Worm (Caenorhabditis elegans) whole organism, early embryonic: ENCODE measurements around the gene tag-151.

Experiments
- B0310.2 ChIP-seq: sonication (generic microtip); optimal IDR thresholded peaks from 2 replicates; lab custom pipeline; 2016; ENCODE audit warnings: mild to moderate bottlenecking, missing genetic modification characterization, missing compliant biosample characterization
- F13C5.2 ChIP-seq: sonication (generic microtip); optimal IDR thresholded peaks from 2 replicates; lab custom pipeline; 2017; ENCODE audit warnings: mild to moderate bottlenecking, missing genetic modification characterization, inconsistent platforms, missing compliant biosample characterization
- aly-1 ChIP-seq: sonication (generic microtip); optimal IDR thresholded peaks from 2 replicates; lab custom pipeline; 2016; ENCODE audit warnings: missing genetic modification characterization, missing compliant biosample characterization
- ama-1 ChIP-seq: fragments of 150-350 bp; optimal IDR thresholded peaks from 2 replicates; lab custom pipeline; 2014
- ceh-13 ChIP-seq: fragments of 200-800 bp; sonication (Bioruptor generic); optimal IDR thresholded peaks from 2 replicates; lab custom pipeline; 2018; ENCODE audit warnings: mild to moderate bottlenecking, missing genetic modification characterization, missing compliant biosample characterization
- ceh-36 ChIP-seq: sonication (generic microtip); optimal IDR thresholded peaks from 2 replicates; lab custom pipeline; 2016; ENCODE audit warnings: missing genetic modification characterization, inconsistent platforms, missing compliant biosample characterization
- ets-7 ChIP-seq: sonication (generic microtip); optimal IDR thresholded peaks from 2 replicates; lab custom pipeline; 2016; ENCODE audit warnings: missing genotype, missing genetic modification characterization, missing compliant biosample characterization
- flt-1 ChIP-seq: fragments of 200-800 bp; sonication (Bioruptor generic); IDR thresholded peaks from 2 replicates; pipeline ENCODE4 v1.3.6; 2022; ENCODE audit warnings: missing genetic modification characterization, missing compliant biosample characterization
- hmbx-1 ChIP-seq: sonication (generic microtip); optimal IDR thresholded peaks from 2 replicates; lab custom pipeline; 2016; ENCODE audit warnings: mild to moderate bottlenecking, missing genetic modification characterization, missing compliant biosample characterization
- hmg-4 ChIP-seq: fragments of 200-800 bp; sonication (Bioruptor generic); optimal IDR thresholded peaks from 2 replicates; lab custom pipeline; 2018; ENCODE audit warnings: mild to moderate bottlenecking, missing genetic modification characterization, missing compliant biosample characterization
- hnd-1 ChIP-seq: sonication (generic microtip); optimal IDR thresholded peaks from 2 replicates; lab custom pipeline; 2016; ENCODE audit warnings: missing genetic modification characterization, missing compliant biosample characterization
- pes-1 ChIP-seq: fragments of 200-800 bp; sonication (Bioruptor generic); IDR thresholded peaks from 2 replicates; pipeline ENCODE4 v1.3.6; 2022; ENCODE audit warnings: missing genetic modification reagents, missing genetic modification characterization, missing compliant biosample characterization
- scrt-1 ChIP-seq: fragments of 200-800 bp; sonication (Bioruptor generic); IDR thresholded peaks from 2 replicates; pipeline ENCODE4 v1.3.6; 2022; ENCODE audit warnings: missing genetic modification characterization, missing compliant biosample characterization
- sea-1 ChIP-seq: fragments of 200-800 bp; sonication (Bioruptor generic); conservative IDR thresholded peaks from 2 replicates; pipeline ENCODE4 v1.3.6; 2022; ENCODE audit warnings: missing genetic modification characterization, missing compliant biosample characterization
- tbx-11 ChIP-seq: fragments of 200-800 bp; sonication (Bioruptor generic); IDR thresholded peaks from 2 replicates; pipeline ENCODE4 v1.3.6; 2022; ENCODE audit warnings: missing genetic modification characterization, missing compliant biosample characterization
- tbx-37 ChIP-seq: fragments of 200-800 bp; sonication (Bioruptor generic); conservative IDR thresholded peaks from 2 replicates; pipeline ENCODE4 v1.3.6; 2022; ENCODE audit warnings: missing genetic modification reagents, missing genetic modification characterization, missing compliant biosample characterization
- tra-4 ChIP-seq: sonication (generic microtip); optimal IDR thresholded peaks from 2 replicates; lab custom pipeline; 2017; ENCODE audit warnings: missing genetic modification characterization, missing compliant biosample characterization

Gene tag-151

DNA sequence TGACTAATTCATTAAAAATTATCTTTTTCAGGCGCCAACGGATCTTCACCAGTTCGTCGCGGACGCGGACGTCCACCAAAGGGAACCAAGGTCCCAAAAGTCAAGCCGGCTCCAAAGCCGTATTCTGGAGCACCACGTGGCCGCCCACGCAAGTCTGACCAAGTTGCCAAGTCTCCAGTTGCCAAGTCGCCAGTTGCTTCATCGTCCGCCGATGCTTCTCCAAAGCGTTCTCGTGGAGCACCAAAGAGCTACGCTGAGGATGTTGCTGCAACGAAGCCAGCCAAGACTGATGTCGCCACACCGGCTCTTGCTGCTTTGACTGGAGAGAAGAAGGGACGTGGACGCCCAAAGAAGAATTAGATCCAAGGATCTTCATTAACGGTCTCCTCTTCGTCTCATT, 36.8 kb upstream of the tag-151 start:
- TF ChIP-seq B0310.2 (tag; lab: Kevin White, UChicago), result no peak
- TF ChIP-seq pes-1 (GFP tag; lab: Robert Waterston, UW), result no peak
- no peak for TF ChIP-seq F13C5.2
- TF ChIP-seq ama-1 (lab: Kevin White, UChicago), result no peak
- TF ChIP-seq scrt-1 (GFP tag; lab: Robert Waterston, UW), result no peak
- TF ChIP-seq hmg-4 (GFP tag; lab: Kevin White, UChicago), result no peak
- TF ChIP-seq flt-1 (GFP tag; lab: Robert Waterston, UW), result no peak
- TF ChIP-seq tbx-37 (GFP tag; lab: Robert Waterston, UW), result no peak
- no peak for TF ChIP-seq hmbx-1 (tag; lab: Kevin White, UChicago)
- no peak for TF ChIP-seq sea-1 (GFP tag; lab: Robert Waterston, UW)
- TF ChIP-seq ets-7 (tag; lab: Kevin White, UChicago), result no peak
- TF ChIP-seq ceh-36, result no peak
- no peak for TF ChIP-seq ceh-13 (GFP tag; lab: Kevin White, UChicago)
- no peak for TF ChIP-seq tra-4 (tag; lab: Kevin White, UChicago)
- TF ChIP-seq hnd-1 (tag; lab: Kevin White, UChicago), result no peak

ce11 chrII:4673670-4674069, 36.4 kb upstream of the tag-151 start:
- TF ChIP-seq hmg-4 (GFP tag; lab: Kevin White, UChicago) (no peak), ceh-36 (no peak), ets-7 (tag; lab: Kevin White, UChicago) (no peak), pes-1 (GFP tag; lab: Robert Waterston, UW) (no peak), aly-1 (tag; lab: Kevin White, UChicago) (no peak), scrt-1 (GFP tag; lab: Robert Waterston, UW) (no peak), ama-1 (lab: Kevin White, UChicago) (no peak), flt-1 (GFP tag; lab: Robert Waterston, UW) (no peak), ceh-13 (GFP tag; lab: Kevin White, UChicago) (no peak), tbx-37 (GFP tag; lab: Robert Waterston, UW) (no peak), sea-1 (GFP tag; lab: Robert Waterston, UW) (no peak), hnd-1 (tag; lab: Kevin White, UChicago) (no peak), tra-4 (tag; lab: Kevin White, UChicago) (no peak), tbx-11 (no peak), hmbx-1 (tag; lab: Kevin White, UChicago) (no peak), F13C5.2 (no peak), B0310.2 (tag; lab: Kevin White, UChicago) (no peak)

- TF ChIP-seq hmbx-1 (tag; lab: Kevin White, UChicago), result no peak
- no peak for TF ChIP-seq scrt-1 (GFP tag; lab: Robert Waterston, UW)
- TF ChIP-seq ama-1 (lab: Kevin White, UChicago), result no peak
- TF ChIP-seq ceh-36, result no peak
- no peak for TF ChIP-seq B0310.2 (tag; lab: Kevin White, UChicago)
Observed at ce11 chrII:4674188-4674587, 35.9 kb upstream of the tag-151 start.

- TF ChIP-seq B0310.2 (tag; lab: Kevin White, UChicago), result no peak
- no peak for TF ChIP-seq ceh-13 (GFP tag; lab: Kevin White, UChicago)
- TF ChIP-seq hnd-1 (tag; lab: Kevin White, UChicago), result no peak
- no peak for TF ChIP-seq F13C5.2
- TF ChIP-seq hmbx-1 (tag; lab: Kevin White, UChicago), result no peak
- TF ChIP-seq ceh-36, result no peak
- TF ChIP-seq aly-1 (tag; lab: Kevin White, UChicago), result no peak
- TF ChIP-seq tbx-37 (GFP tag; lab: Robert Waterston, UW), result no peak
- no peak for TF ChIP-seq scrt-1 (GFP tag; lab: Robert Waterston, UW)
- TF ChIP-seq flt-1 (GFP tag; lab: Robert Waterston, UW), result no peak
Observed at ce11 chrII:4675481-4675880, 34.6 kb upstream of the tag-151 start, which contains the start of gene T05A7.3. Gene T05A7.3 (plus strand): TSS chrII:4675781.

DNA sequence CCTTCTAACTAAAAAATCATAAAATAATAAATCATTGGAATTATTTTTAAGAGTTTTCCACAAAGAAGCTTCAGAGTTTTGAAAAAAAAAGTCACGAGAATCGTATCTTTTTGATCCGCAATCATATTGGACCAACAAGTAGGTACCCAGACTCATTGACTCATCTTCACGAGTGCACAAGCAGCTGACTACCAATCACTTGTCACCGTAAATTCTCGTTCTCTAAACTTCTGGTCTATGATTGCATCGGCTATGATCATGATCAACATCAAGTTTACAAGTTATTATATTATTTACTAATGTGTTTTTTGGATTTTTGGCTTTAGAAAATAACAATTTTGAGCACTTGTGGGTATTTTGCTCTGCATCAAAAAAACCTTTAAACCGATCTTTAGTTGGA, 33.8 kb upstream of the tag-151 start:
- TF ChIP-seq ama-1 (lab: Kevin White, UChicago) (no peak), ets-7 (tag; lab: Kevin White, UChicago) (no peak), flt-1 (GFP tag; lab: Robert Waterston, UW) (no peak), tbx-37 (GFP tag; lab: Robert Waterston, UW) (no peak), ceh-36 (no peak), ceh-13 (GFP tag; lab: Kevin White, UChicago) (no peak), aly-1 (tag; lab: Kevin White, UChicago) (no peak), hmbx-1 (tag; lab: Kevin White, UChicago) (no peak), sea-1 (GFP tag; lab: Robert Waterston, UW) (no peak), F13C5.2 (no peak)

DNA sequence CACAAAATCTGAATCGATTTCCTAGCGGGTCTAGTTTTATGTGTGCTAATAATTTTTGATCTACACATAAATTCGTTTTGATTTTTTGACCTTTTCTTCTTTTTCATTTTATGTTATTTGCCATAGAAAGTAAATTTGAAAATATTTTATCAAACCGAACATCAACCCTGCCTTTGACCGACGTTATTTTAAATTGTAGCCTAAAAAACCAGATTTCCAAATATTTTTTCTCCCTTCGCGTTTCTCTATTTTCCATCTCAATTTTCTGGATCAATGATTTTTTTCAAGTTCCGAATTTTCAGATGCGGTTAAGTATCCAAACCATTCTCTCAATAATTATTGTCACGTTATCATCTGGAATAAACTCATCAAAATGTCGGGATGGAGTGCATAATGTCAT, 32.2 kb upstream of the tag-151 start, which contains the start of gene T05A7.1:
Gene T05A7.1, plus strand, starts transcription at position 301 of the 400 bp plus-strand sequence.
- TF ChIP-seq pes-1 (GFP tag; lab: Robert Waterston, UW) (no peak), ama-1 (lab: Kevin White, UChicago) (no peak), ceh-36 (no peak), hnd-1 (tag; lab: Kevin White, UChicago) (no peak), aly-1 (tag; lab: Kevin White, UChicago) (no peak)

ce11 chrII:4681391-4681790, 28.7 kb upstream of the tag-151 start, which contains the start of gene T05A7.7:
Gene T05A7.7 (minus strand): TSS chrII:4681491.
- TF ChIP-seq ceh-36 (no peak), sea-1 (GFP tag; lab: Robert Waterston, UW) (no peak), tbx-37 (GFP tag; lab: Robert Waterston, UW) (no peak)

ce11 chrII:4683693-4684092, 26.4 kb upstream of the tag-151 start, which contains the start of gene sre-40:
Gene sre-40 (minus strand): TSS chrII:4683793.
- no peak for TF ChIP-seq scrt-1 (GFP tag; lab: Robert Waterston, UW)
- no peak for TF ChIP-seq tra-4 (tag; lab: Kevin White, UChicago)
- no peak for TF ChIP-seq B0310.2 (tag; lab: Kevin White, UChicago)
- no peak for TF ChIP-seq aly-1 (tag; lab: Kevin White, UChicago)
- no peak for TF ChIP-seq tbx-11
